Fruit fly (Drosophila melanogaster) S2 (cell line): ENCODE data around the gene CG32695.

Source experiments
- CG8478 ChIP-seq: fragments of >200 bp; optimal IDR thresholded peaks from 2 replicates; lab custom pipeline; 2018
- CTCF ChIP-seq, 2 experiments: fragments of >200 bp; optimal IDR thresholded peaks; 2 replicates each; lab custom pipeline; 2018

- TF ChIP-seq CG8478 (lab: Kevin White, UChicago) = no peak
- no peak for TF ChIP-seq CTCF (optimal IDR thresholded peaks at IDR 0.05; lab: Kevin White, UChicago)
Measured at dm6 chrX:9884221-9884620, 10.4 kb upstream of the CG32695 start, which contains the start of gene CG9691.
